Worm (Caenorhabditis elegans) whole organism, L4/young adult: ENCODE data around the gene F22B3.7.
A peak's percentile ranks its signal among the peaks of the same experiment; 100 is the strongest.

Experiments
- W03F9.2 ChIP-seq: fragments of 150-350 bp; optimal IDR thresholded peaks from 2 replicates; lab custom pipeline; 2014; ENCODE audit warnings: missing biosample characterization, missing genetic modification characterization
- dao-5 ChIP-seq: sonication (generic microtip); optimal IDR thresholded peaks from 2 replicates; lab custom pipeline; 2016; ENCODE audit warnings: missing genotype, missing genetic modification characterization, moderate library complexity, missing compliant biosample characterization
- him-1 ChIP-seq: sonication (generic microtip); optimal IDR thresholded peaks from 2 replicates; lab custom pipeline; 2016; ENCODE audit warnings: missing genotype, missing genetic modification reagents, missing genetic modification characterization, missing compliant biosample characterization

F22B3.7 gene

DNA sequence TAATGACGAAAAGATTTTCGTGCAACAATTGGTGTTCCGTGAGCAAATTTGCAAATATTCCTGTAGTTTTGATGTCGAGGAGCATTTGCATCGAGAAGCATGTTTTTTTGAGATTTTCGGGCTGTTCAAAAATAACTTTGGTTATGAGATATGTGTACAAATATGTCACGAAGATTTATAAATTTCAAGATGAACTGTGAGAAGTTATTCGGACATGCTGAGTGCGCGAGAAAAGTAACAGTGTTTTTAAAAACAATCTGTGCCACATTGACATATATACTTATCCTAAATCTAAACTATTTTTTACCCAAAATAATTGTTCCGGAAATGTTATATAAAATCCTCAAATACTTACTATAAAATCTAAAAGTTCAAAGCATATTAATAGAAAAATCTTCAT lies at the start of gene F22B3.7:
TSS of gene F22B3.7 (minus strand) at position 101 of the 400 bp plus-strand sequence.
- TF ChIP-seq W03F9.2 (tag; lab: Kevin White, UChicago) (no peak), dao-5 (tag; lab: Kevin White, UChicago) (no peak), him-1 (tag; lab: Kevin White, UChicago) (no peak)

DNA sequence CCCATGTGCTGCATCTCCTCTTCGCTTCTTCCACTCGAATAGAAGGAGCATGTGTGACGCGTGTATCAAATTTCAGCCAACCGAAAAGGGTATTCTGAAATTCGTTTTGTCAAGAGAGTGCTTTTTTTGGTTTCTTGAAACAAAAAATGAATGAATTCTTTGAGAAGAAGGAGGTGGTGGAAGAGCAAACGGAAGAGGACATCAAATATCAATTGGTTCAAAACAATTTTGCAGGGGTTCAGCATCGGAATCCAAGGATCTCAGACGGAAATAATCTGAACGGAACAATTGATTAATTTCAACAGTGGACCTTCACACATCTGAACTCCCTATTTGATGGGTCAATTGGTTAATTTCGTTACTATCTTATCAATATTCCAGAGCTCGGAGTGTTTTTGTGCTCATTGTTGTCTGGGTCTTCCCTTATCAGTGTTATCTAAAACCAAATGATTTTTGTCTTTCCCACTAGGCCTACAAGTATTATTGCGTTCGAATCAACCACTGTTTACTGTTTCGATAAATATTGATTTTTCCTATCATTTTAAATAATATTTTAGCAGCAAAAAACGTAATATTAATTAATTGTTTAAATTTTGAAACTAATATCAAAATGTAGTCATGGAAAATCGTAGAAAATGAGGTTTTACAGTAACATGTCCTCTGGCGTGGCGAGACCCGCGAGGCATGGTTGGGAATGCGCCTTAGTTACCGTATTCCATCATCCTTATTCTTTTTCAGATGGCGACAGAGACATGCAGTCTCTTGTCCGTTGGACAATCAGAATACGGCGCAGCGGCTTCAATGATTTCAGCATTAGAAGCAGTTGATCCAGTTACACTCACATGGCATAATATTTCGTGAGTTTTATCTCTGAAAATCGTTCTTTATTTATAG lies 48.3 kb upstream of the F22B3.7 start, which contains the start of the genes C10C6.13 and wht-2:
TSS of gene C10C6.13 (minus strand) at position 51 of the 894 bp plus-strand sequence.
TSS of gene wht-2 (plus strand) at position 739 of the 894 bp plus-strand sequence.
- TF ChIP-seq W03F9.2 (tag; lab: Kevin White, UChicago): no peak
- TF ChIP-seq dao-5 (tag; lab: Kevin White, UChicago): no peak
- TF ChIP-seq him-1 (tag; lab: Kevin White, UChicago): no peak

DNA sequence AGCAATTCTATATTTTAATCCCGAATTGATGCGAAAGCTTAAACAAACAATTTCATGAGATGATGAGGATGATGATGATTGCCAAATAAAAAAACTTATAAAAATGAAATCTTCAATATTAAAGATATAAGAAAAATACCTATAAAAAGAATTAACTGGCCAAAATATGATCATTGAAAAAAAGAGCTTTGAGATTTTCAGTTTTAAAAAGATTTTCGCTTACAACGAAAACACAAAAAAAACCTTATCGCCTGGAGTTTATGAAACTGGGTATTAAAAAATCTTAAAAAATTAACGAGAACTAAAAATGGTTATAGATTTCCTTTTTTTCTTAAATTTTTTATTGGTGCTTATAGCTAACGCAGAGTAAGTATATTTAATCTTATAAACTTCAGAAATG lies 45.8 kb upstream of the F22B3.7 start, which contains the start of gene C10C6.7:
TSS of gene C10C6.7 (minus strand) at position 101 of the 400 bp plus-strand sequence.
- TF ChIP-seq dao-5 (tag; lab: Kevin White, UChicago) (no peak), W03F9.2 (tag; lab: Kevin White, UChicago) (no peak), him-1 (tag; lab: Kevin White, UChicago) (no peak)

DNA sequence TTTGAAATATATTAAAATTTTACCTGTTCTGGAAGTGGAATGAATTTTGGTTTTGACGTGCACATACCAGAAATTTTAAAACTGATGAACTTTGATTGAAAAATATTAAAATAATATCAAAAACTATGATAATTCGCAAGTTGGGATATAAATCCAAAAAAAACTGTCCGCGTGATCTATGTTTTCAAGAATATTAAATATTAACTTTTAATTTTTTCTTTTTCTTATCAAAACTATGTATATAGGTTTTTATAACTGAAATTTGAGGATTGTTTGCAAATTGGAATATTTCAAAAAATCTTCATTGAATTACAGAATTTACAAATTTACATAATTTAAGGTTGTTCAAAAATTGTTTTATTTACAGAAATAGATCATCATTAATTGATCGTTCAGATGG lies 43.5 kb upstream of the F22B3.7 start, which contains the start of gene C10C6.3:
TSS of gene C10C6.3 (minus strand) at position 101 of the 400 bp plus-strand sequence.
- TF ChIP-seq W03F9.2 (tag; lab: Kevin White, UChicago) (no peak), him-1 (tag; lab: Kevin White, UChicago) (no peak), dao-5 (tag; lab: Kevin White, UChicago) (no peak)

DNA sequence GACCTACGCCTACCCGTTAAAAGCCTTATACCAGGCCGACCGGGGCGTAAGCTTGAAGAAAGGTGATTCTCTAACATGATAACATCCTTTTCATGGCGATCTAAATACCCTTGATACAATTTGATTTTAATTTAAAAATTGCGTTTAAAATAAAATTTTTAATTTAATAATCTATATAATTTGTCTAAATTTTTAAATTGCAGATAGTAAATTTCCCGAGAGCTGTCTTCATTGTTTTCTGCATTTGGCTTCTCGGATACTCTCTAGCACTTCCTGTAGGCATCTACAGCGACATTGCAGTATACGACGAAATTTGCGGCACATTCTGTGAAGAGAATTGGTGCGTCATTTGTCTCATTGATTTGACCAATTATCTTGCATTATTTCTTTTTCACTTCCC lies 39.7 kb upstream of the F22B3.7 start:
- TF ChIP-seq W03F9.2 (tag; lab: Kevin White, UChicago): no peak
- no peak for TF ChIP-seq him-1 (tag; lab: Kevin White, UChicago)
- no peak for TF ChIP-seq dao-5 (tag; lab: Kevin White, UChicago)

DNA sequence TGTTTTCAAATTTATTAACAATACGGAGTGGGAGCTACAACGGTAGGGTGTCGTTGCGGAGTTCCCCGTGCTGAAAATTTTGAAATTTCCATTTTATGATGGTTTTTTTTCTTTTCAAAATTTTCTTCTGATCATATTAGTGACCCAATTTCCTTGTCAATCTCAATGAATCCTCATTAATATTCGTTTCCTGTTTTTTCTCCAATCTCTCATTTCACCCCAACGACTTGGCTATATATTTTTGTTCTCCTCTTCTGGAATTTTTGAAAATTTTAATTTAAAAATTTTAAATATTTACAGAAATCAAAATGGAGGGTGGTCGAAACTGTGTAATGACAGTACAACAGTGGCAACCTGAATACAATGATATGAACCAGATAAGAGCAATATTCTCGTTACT lies 38.1 kb upstream of the F22B3.7 start, which contains the start of gene npr-3:
TSS of gene npr-3 (plus strand) at position 301 of the 400 bp plus-strand sequence.
- TF ChIP-seq him-1 (tag; lab: Kevin White, UChicago): no peak
- no peak for TF ChIP-seq W03F9.2 (tag; lab: Kevin White, UChicago)
- no peak for TF ChIP-seq dao-5 (tag; lab: Kevin White, UChicago)

DNA sequence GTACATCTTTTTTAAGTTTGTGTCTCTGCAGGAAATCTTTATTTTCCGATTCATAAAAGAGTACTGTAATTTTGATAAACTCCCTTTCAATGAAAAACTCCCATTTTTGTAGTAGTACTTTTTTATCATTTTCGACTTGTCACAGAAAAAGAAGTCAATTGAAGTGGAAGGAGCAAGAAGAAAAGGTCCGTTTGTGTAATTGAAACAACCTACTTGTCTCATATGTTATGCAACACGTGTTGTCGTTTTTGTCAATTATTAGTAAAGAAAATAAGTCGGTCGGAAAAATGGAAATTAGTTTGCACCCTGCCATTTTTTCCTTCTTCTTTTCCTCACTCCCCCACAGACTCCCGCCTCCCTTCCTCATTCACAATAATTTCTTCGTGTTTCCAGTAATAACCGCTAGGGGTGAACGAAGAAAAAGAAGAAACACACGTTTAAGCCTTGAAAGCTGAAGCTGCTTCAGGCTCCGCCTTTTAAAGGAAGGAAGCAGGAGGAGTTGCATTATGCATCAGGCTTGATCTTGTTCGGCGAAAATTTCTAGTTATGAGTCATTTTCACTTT lies 37.2 kb upstream of the F22B3.7 start:
- no peak for TF ChIP-seq dao-5 (tag; lab: Kevin White, UChicago)
- no peak for TF ChIP-seq W03F9.2 (tag; lab: Kevin White, UChicago)
- no peak for TF ChIP-seq him-1 (tag; lab: Kevin White, UChicago)

DNA sequence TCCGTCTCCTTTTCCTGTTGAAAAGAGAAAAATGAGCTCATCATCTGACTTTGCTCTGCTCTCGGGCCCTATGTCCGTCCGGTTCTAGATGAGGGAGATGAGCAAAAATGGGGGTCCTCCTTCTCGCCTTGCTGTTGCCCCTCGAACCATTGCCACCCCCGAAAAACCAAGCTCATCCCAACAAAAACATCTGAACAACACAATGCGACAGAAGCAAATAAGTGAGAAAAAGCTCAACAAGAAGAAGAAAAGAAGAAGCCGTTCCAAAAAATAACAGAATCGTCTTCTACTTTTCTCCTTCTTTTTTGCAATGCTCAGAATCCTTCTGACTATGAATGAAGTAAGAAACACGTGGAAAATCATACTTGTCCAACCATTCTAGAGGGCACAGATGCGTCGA lies 34.2 kb upstream of the F22B3.7 start:
- no peak for TF ChIP-seq him-1 (tag; lab: Kevin White, UChicago)
- no peak for TF ChIP-seq dao-5 (tag; lab: Kevin White, UChicago)
- no peak for TF ChIP-seq W03F9.2 (tag; lab: Kevin White, UChicago)

DNA sequence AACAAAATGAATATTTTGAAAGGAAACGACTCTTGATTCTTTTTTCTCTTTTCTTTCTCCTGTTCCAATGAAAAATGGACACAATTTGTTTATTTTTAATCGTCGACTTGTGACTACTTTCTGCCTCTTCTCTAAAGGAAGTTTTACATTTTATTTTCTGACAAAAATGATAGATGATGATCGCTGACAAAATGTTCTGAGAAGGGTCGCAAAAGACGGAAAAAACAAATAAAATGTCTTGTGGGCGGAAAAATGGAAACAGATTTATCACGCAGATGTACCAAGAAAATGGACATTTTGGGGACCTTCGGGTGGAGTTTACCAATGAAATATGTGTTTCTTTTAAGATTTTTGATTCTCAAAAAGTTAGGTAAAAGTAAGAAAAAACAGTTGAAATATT lies 31.3 kb upstream of the F22B3.7 start:
- TF ChIP-seq him-1 (tag; lab: Kevin White, UChicago): no peak
- TF ChIP-seq dao-5 (tag; lab: Kevin White, UChicago): no peak
- TF ChIP-seq W03F9.2 (tag; lab: Kevin White, UChicago): no peak

DNA sequence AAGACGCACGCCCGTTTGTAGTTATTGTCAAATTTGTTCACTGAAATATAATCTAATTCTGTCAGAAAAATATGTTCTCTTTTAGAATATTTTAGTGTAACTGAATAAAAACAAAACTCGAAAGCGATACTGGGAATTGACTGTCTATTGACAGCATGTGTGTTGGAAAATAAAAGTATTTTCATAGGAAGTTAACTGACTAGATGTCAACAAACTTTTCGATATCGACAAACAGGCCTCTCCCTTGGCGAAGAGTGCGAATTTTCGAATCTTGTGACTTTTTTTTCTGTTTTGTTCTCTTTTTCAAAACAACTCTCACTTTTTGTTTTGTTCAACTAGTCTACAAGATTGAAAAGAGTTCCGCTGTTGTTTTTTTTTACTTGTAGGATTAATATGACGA lies 16.7 kb upstream of the F22B3.7 start:
- TF ChIP-seq dao-5 (tag; lab: Kevin White, UChicago) (no peak), him-1 (tag; lab: Kevin White, UChicago) (no peak), W03F9.2 (tag; lab: Kevin White, UChicago) (no peak)

DNA sequence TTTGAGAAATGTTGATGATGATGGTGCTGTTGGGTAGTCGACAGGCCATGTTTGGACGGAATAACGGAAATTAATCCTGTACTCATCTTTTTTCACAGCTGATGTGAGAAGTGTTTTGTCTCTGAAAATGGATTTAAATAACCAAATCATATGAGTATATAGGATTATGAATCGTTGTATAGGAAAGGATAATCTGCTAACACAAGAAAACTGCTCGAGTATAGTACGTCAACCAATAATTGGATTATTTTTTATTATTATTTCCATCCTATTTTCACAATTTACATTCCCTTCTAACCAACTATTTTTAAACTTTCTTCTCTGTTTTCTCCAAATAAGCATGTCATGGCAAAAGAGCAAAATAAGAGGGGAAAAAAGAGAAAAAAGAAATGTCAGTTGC lies 14.2 kb upstream of the F22B3.7 start:
- TF ChIP-seq him-1 (tag; lab: Kevin White, UChicago) (no peak), dao-5 (tag; lab: Kevin White, UChicago) (no peak), W03F9.2 (tag; lab: Kevin White, UChicago) (no peak)

DNA sequence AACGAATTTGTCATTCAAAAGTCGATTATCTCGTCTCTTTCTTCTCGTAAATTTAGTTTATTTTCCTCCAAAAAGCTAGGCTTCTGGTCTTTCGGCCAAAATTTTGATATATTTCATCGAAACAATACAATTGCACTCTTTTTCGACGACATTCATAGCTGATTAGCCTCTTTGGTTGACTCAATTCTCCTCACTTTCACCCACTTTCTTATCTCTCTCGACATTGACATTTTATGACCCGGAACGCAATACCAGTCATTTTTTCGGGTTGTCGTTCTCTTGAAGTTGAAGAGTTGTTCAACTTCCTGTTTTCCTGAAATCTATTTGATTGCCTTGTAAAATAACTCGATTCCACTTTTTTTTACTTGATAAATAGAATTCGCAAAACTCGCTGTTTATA lies 13.0 kb upstream of the F22B3.7 start:
- no peak for TF ChIP-seq him-1 (tag; lab: Kevin White, UChicago)
- TF ChIP-seq W03F9.2 (tag; lab: Kevin White, UChicago): no peak
- no peak for TF ChIP-seq dao-5 (tag; lab: Kevin White, UChicago)

DNA sequence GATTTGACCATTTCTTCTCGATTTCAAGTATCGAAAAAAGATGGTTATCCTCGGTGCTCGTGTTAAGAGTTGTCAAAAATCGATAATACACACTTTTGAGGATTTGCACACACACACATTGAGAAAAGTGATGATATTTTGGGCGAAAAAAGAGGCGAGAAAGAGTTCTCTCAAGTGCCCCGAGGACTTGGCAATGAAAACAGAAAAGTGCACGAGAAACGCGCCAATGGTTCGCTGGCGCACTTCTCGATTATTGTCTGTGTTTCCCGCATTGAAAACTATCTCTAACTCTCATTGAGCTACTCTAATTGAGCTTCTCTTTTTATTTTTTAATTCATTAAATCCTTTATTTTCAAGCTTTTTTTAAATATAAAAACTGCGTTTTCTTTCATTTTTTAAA lies 12.1 kb upstream of the F22B3.7 start:
- TF ChIP-seq W03F9.2 (tag; lab: Kevin White, UChicago) (peak; percentile 46), him-1 (tag; lab: Kevin White, UChicago) (peak; percentile 26), dao-5 (tag; lab: Kevin White, UChicago) (no peak)
